Fruit fly (Drosophila melanogaster) whole organism, wandering third instar larva: ENCODE results near the gene CG13921.

ENCODE experiments used
- Abd-B ChIP-seq: fragments of >200 bp; optimal IDR thresholded peaks from 2 replicates; lab custom pipeline; 2017; ENCODE audit warnings: missing biosample characterization, missing genetic modification characterization
- CG32264 ChIP-seq: fragments of 200-800 bp; sonication (Bioruptor generic); optimal IDR thresholded peaks from 2 replicates; lab custom pipeline; 2016; ENCODE audit warnings: missing biosample characterization, missing genetic modification characterization
- HLH106 ChIP-seq: fragments of 200-800 bp; optimal IDR thresholded peaks from 3 replicates; lab custom pipeline; 2019; ENCODE audit warnings: missing biosample characterization, mild to moderate bottlenecking, missing genetic modification characterization, moderate library complexity
- Hr83 ChIP-seq: fragments of 200-300 bp; sonication (Bioruptor generic); optimal IDR thresholded peaks from 2 replicates; lab custom pipeline; 2016; ENCODE audit warnings: missing biosample characterization, mild to moderate bottlenecking, missing genetic modification characterization, moderate library complexity; ENCODE audit not compliant: poor library complexity, severe bottlenecking
- Sp1 ChIP-seq: fragments of 200-800 bp; sonication (Bioruptor generic); optimal IDR thresholded peaks from 3 replicates; lab custom pipeline; 2019; ENCODE audit warnings: missing biosample characterization, mild to moderate bottlenecking, missing genetic modification characterization, moderate library complexity
- dsf ChIP-seq: sonication (Bioruptor generic); optimal IDR thresholded peaks from 2 replicates; lab custom pipeline; 2016; ENCODE audit warnings: missing biosample characterization, missing genetic modification characterization, borderline replicate concordance
- h ChIP-seq: fragments of 200-800 bp; sonication (Bioruptor generic); optimal IDR thresholded peaks from 3 replicates; lab custom pipeline; 2016; ENCODE audit warnings: missing biosample characterization, mild to moderate bottlenecking, missing genetic modification characterization
- jim ChIP-seq: fragments of 175-275, 200-325 bp; sonication (Bioruptor generic); optimal IDR thresholded peaks from 2 replicates; lab custom pipeline; 2016; ENCODE audit warnings: missing biosample characterization, mild to moderate bottlenecking, missing genetic modification characterization
- psq ChIP-seq: fragments of 200-800 bp; sonication (Bioruptor generic); optimal IDR thresholded peaks from 3 replicates; lab custom pipeline; 2017; ENCODE audit warnings: missing biosample characterization, mild to moderate bottlenecking, missing genetic modification characterization, moderate library complexity

DNA sequence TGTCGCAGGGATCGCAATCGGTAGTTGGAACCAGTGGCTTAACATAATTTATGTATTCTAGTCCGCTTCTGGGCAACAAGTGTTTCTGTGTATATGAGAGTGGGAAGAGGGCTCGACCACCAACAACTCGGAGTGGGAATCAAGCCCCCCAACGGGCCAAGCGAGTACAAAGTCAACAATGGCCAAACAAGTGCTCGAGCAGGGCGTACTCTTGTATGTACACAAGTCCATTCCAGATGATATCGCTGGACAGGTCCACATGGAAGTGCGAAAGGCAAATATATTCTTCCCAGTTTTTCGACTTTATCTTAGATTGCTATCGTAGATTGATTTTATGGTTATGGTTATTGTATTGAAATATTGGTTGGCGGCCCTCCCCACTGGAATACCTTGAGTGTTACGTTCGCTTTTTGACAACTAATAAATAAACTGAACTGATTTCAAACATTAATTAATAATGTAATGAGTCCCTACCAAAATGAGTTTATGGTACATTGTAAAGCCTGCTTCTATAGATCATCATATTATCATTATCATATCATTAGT, 4.1 kb upstream of the CG13921 start:
- TF ChIP-seq Abd-B: no peak
- no peak for TF ChIP-seq Sp1 (GFP tag; lab: Kevin White, UChicago)
- no peak for TF ChIP-seq dsf (GFP tag; lab: Kevin White, UChicago)
- TF ChIP-seq CG32264 (GFP tag; lab: Kevin White, UChicago): no peak
- TF ChIP-seq jim: no peak
- TF ChIP-seq psq (GFP tag; lab: Kevin White, UChicago): no peak
- TF ChIP-seq h: no peak
- peak; percentile 46 for TF ChIP-seq Hr83 (GFP tag; lab: Kevin White, UChicago)
- no peak for TF ChIP-seq HLH106
